Fruit fly (Drosophila melanogaster): ENCODE measurements around the gene viaf.

dm6 chr3L:12003457-12003856, 10.5 kb upstream of the viaf start:
- TF ChIP-seq CTCF (optimal IDR thresholded peaks at IDR 0.05) (no peak), CG8478 (optimal IDR thresholded peaks at IDR 0.05) (no peak)
